Worm (Caenorhabditis elegans) whole organism, L4/young adult: ENCODE data around the gene F55A11.8.

Source experiments
- W03F9.2 ChIP-seq: fragments of 150-350 bp; optimal IDR thresholded peaks from 2 replicates; lab custom pipeline; 2014; ENCODE audit warnings: missing biosample characterization, missing genetic modification characterization
- dao-5 ChIP-seq: sonication (generic microtip); optimal IDR thresholded peaks from 2 replicates; lab custom pipeline; 2016; ENCODE audit warnings: missing genotype, missing genetic modification characterization, moderate library complexity, missing compliant biosample characterization
- him-1 ChIP-seq: sonication (generic microtip); optimal IDR thresholded peaks from 2 replicates; lab custom pipeline; 2016; ENCODE audit warnings: missing genotype, missing genetic modification reagents, missing genetic modification characterization, missing compliant biosample characterization

DNA sequence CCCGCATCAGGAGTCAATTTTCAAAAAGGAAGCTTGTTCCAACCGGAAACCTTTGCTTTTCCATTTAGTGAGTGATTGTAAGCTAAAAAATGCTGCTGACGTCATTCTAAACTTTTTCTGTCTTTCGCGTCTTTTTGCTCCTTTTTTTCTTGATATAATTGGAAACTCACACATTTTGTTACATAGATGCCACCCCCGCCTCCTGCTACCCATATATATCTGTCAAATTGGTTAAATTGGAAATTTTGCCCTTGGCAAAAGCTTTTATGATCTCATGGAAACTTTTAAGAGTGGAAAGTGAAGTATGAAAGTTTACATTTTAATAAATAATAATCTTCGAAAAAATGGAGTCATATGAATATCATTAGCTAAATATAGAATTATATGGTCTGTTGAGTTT, 21.9 kb downstream of the F55A11.8 start:
- TF ChIP-seq him-1 (tag; lab: Kevin White, UChicago): no peak
- no peak for TF ChIP-seq W03F9.2 (tag; lab: Kevin White, UChicago)
- TF ChIP-seq dao-5: no peak
